Worm (Caenorhabditis elegans): ENCODE results near the gene C49C3.6.

ce11 chrIV:17294489-17294888 is 36.8 kb upstream of the C49C3.6 start, which contains the start of gene T28F3.5:
- TF ChIP-seq elt-3 (tag; optimal IDR thresholded peaks at IDR 0.05) (no peak), nhr-28 (tag; optimal IDR thresholded peaks at IDR 0.05) (no peak), nhr-11 (tag; optimal IDR thresholded peaks at IDR 0.05) (no peak), lin-39 (tag; optimal IDR thresholded peaks at IDR 0.05) (no peak), nhr-12 (tag; optimal IDR thresholded peaks at IDR 0.05) (no peak), elt-1 (tag; optimal IDR thresholded peaks at IDR 0.05) (no peak), eor-1 (tag; optimal IDR thresholded peaks at IDR 0.05) (no peak), skn-1 (tag; optimal IDR thresholded peaks at IDR 0.05) (no peak), fkh-10 (GFP tag; optimal IDR thresholded peaks at IDR 0.05) (no peak)
